Fruit fly (Drosophila melanogaster) whole organism, embryonic: ENCODE results near the gene CG9302.
A peak's percentile ranks its signal among the peaks of the same experiment; 100 is the strongest.

Source experiments
- ATbp ChIP-seq: fragments of 200-800 bp; sonication (Bioruptor generic); optimal IDR thresholded peaks from 2 replicates; lab custom pipeline; 2017; ENCODE audit warnings: missing biosample characterization, mild to moderate bottlenecking, missing genetic modification characterization, missing genetic modification reagents
- Asciz ChIP-seq: fragments of 200-800 bp; sonication (Bioruptor generic); optimal IDR thresholded peaks from 2 replicates; lab custom pipeline; 2017; ENCODE audit warnings: missing biosample characterization, mild to moderate bottlenecking, missing genetic modification characterization, missing genetic modification reagents
- Atf6 ChIP-seq: fragments of 200-800 bp; sonication (Bioruptor generic); IDR thresholded peaks from 2 replicates; pipeline ENCODE4 v1.3.6; 2022; ENCODE audit warnings: missing biosample characterization, missing genetic modification characterization
- CG10267 ChIP-seq: fragments of 200-800 bp; sonication (Bioruptor generic); optimal IDR thresholded peaks from 2 replicates; lab custom pipeline; 2018; ENCODE audit warnings: missing biosample characterization, mild to moderate bottlenecking, missing genetic modification characterization, moderate library complexity
- CG11695 ChIP-seq: fragments of 200-800 bp; sonication (Bioruptor generic); IDR thresholded peaks from 3 replicates; pipeline ENCODE4 v1.3.6; 2022; ENCODE audit warnings: missing biosample characterization, missing genetic modification characterization
- CG12219 ChIP-seq: fragments of 200-800 bp; sonication (Bioruptor generic); optimal IDR thresholded peaks from 3 replicates; lab custom pipeline; 2018; ENCODE audit warnings: missing biosample characterization, mild to moderate bottlenecking, missing genetic modification characterization
- CG12659 ChIP-seq: fragments of 200-800 bp; sonication (Bioruptor generic); optimal IDR thresholded peaks from 3 replicates; lab custom pipeline; 2017; ENCODE audit warnings: mild to moderate bottlenecking, missing biosample characterization, missing genetic modification reagents, missing genetic modification characterization
- CG12744 ChIP-seq: fragments of 200-800 bp; sonication (Bioruptor generic); optimal IDR thresholded peaks from 2 replicates; lab custom pipeline; 2016; ENCODE audit warnings: missing biosample characterization, missing genetic modification characterization
- CG13296 ChIP-seq: fragments of 200-800 bp; sonication (Bioruptor generic); optimal IDR thresholded peaks from 3 replicates; lab custom pipeline; 2018; ENCODE audit warnings: missing biosample characterization, mild to moderate bottlenecking, missing genetic modification characterization
- CG1603 ChIP-seq: fragments of 200-800 bp; sonication (Bioruptor generic); optimal IDR thresholded peaks from 2 replicates; lab custom pipeline; 2019; ENCODE audit warnings: missing biosample characterization, mild to moderate bottlenecking, missing genetic modification characterization, moderate library complexity
- CG17328 ChIP-seq: fragments of 200-800 bp; sonication (Bioruptor generic); IDR thresholded peaks from 2 replicates; pipeline ENCODE4 v1.3.6; 2022; ENCODE audit warnings: missing biosample characterization, missing genetic modification characterization
- CG17568 ChIP-seq: fragments of 200-800 bp; sonication (Bioruptor generic); optimal IDR thresholded peaks from 2 replicates; lab custom pipeline; 2018; ENCODE audit warnings: missing biosample characterization, mild to moderate bottlenecking, missing genetic modification characterization, moderate library complexity
- CG17829 ChIP-seq: fragments of 200-800 bp; optimal IDR thresholded peaks from 2 replicates; lab custom pipeline; 2019; ENCODE audit warnings: missing biosample characterization, mild to moderate bottlenecking, missing genetic modification characterization, moderate library complexity
- CG18599 ChIP-seq: fragments of 200-800 bp; sonication (Bioruptor generic); optimal IDR thresholded peaks from 3 replicates; lab custom pipeline; 2017; ENCODE audit warnings: missing biosample characterization, missing genetic modification characterization, mild to moderate bottlenecking, moderate library complexity, missing genetic modification reagents
- CG2116 ChIP-seq: fragments of 200-800 bp; sonication (Bioruptor generic); optimal IDR thresholded peaks from 3 replicates; lab custom pipeline; 2018; ENCODE audit warnings: missing biosample characterization, mild to moderate bottlenecking, missing genetic modification characterization
- CG31224 ChIP-seq: fragments of 200-800 bp; sonication (Bioruptor generic); IDR thresholded peaks from 2 replicates; pipeline ENCODE4 v1.3.6; 2022; ENCODE audit warnings: missing biosample characterization, missing genetic modification characterization
- CG31365 ChIP-seq: fragments of 200-800 bp; sonication (Bioruptor generic); optimal IDR thresholded peaks from 2 replicates; lab custom pipeline; 2018; ENCODE audit warnings: missing biosample characterization, mild to moderate bottlenecking, missing genetic modification characterization
- CG31441 ChIP-seq: fragments of 200-800 bp; sonication (Bioruptor generic); IDR thresholded peaks from 2 replicates; pipeline ENCODE4 v1.3.6; 2022; ENCODE audit warnings: missing biosample characterization, missing genetic modification characterization
- CG33213 ChIP-seq: fragments of 200-800 bp; sonication (Bioruptor generic); optimal IDR thresholded peaks from 3 replicates; lab custom pipeline; 2016; ENCODE audit warnings: missing biosample characterization, missing genetic modification characterization
- CG34224 ChIP-seq: fragments of 200-800 bp; sonication (Bioruptor generic); IDR thresholded peaks from 3 replicates; pipeline ENCODE4 v1.3.6; 2022; ENCODE audit warnings: missing biosample characterization, missing genetic modification characterization; ENCODE audit not compliant: partially characterized antibody
- CG7271 ChIP-seq: fragments of 200-800 bp; sonication (Bioruptor generic); optimal IDR thresholded peaks from 2 replicates; lab custom pipeline; 2018; ENCODE audit warnings: missing biosample characterization, mild to moderate bottlenecking, missing genetic modification characterization, moderate library complexity
- CG7556 ChIP-seq: fragments of 200-800 bp; sonication (Bioruptor generic); optimal IDR thresholded peaks from 2 replicates; lab custom pipeline; 2017; ENCODE audit warnings: missing biosample characterization, mild to moderate bottlenecking, missing genetic modification characterization
- CG7839 ChIP-seq: fragments of 200-800 bp; sonication (Bioruptor generic); optimal IDR thresholded peaks from 3 replicates; lab custom pipeline; 2018; ENCODE audit warnings: missing biosample characterization, mild to moderate bottlenecking, missing genetic modification characterization, moderate library complexity
- CG8359 ChIP-seq: fragments of 200-800 bp; sonication (Bioruptor generic); optimal IDR thresholded peaks from 2 replicates; lab custom pipeline; 2017; ENCODE audit warnings: missing biosample characterization, mild to moderate bottlenecking, missing genetic modification characterization, borderline replicate concordance
- CG8944 ChIP-seq: fragments of 200-800 bp; sonication (Bioruptor generic); optimal IDR thresholded peaks from 3 replicates; lab custom pipeline; 2016; ENCODE audit warnings: missing biosample characterization, missing genetic modification characterization
- CG9215 ChIP-seq: fragments of 200-800 bp; sonication (Bioruptor generic); IDR thresholded peaks from 2 replicates; pipeline ENCODE4 v1.3.6; 2022; ENCODE audit warnings: missing biosample characterization, missing genetic modification characterization
- CG9727 ChIP-seq: fragments of 200-800 bp; sonication (Bioruptor generic); optimal IDR thresholded peaks from 3 replicates; lab custom pipeline; 2017; ENCODE audit warnings: missing biosample characterization, mild to moderate bottlenecking, missing genetic modification characterization
- CTCF ChIP-seq: fragments of 200-800 bp; sonication (Bioruptor generic); optimal IDR thresholded peaks from 2 replicates; lab custom pipeline; 2017; ENCODE audit warnings: missing biosample characterization, mild to moderate bottlenecking, missing genetic modification characterization, moderate library complexity
- CrebB ChIP-seq: fragments of 200-800 bp; sonication (Bioruptor generic); optimal IDR thresholded peaks from 3 replicates; lab custom pipeline; 2018; ENCODE audit warnings: missing biosample characterization, mild to moderate bottlenecking, missing genetic modification characterization
- Hey ChIP-seq: fragments of 200-800 bp; sonication (Bioruptor generic); optimal IDR thresholded peaks from 3 replicates; lab custom pipeline; 2018; ENCODE audit warnings: missing biosample characterization, mild to moderate bottlenecking, missing genetic modification characterization
- MESR4 ChIP-seq: fragments of 200-800 bp; sonication (Bioruptor generic); optimal IDR thresholded peaks from 2 replicates; lab custom pipeline; 2018; ENCODE audit warnings: missing biosample characterization, mild to moderate bottlenecking, missing genetic modification characterization, moderate library complexity
- Myb ChIP-seq: fragments of 200-800 bp; sonication (Bioruptor generic); optimal IDR thresholded peaks from 2 replicates; lab custom pipeline; 2016; ENCODE audit warnings: missing biosample characterization, missing genetic modification characterization
- NFAT ChIP-seq: fragments of 200-800 bp; sonication (Bioruptor generic); IDR thresholded peaks from 2 replicates; pipeline ENCODE4 v1.3.6; 2022; ENCODE audit warnings: missing biosample characterization, missing genetic modification characterization
- NfI ChIP-seq: fragments of 200-800 bp; sonication (Bioruptor generic); optimal IDR thresholded peaks from 3 replicates; lab custom pipeline; 2018; ENCODE audit warnings: missing biosample characterization, mild to moderate bottlenecking, missing genetic modification characterization, moderate library complexity
- Pdp1 ChIP-seq, 2 experiments: fragments of 200-800 bp; sonication (Bioruptor generic); optimal IDR thresholded peaks; 3 replicates each; lab custom pipeline; 2016; ENCODE audit warnings: missing biosample characterization in 2 of 2, missing genetic modification characterization in 2 of 2, mild to moderate bottlenecking in 1 of 2, moderate library complexity in 1 of 2
- Sox102F ChIP-seq: fragments of 200-800 bp; sonication (Bioruptor generic); optimal IDR thresholded peaks from 2 replicates; lab custom pipeline; 2018; ENCODE audit warnings: missing biosample characterization, mild to moderate bottlenecking, missing genetic modification characterization, moderate library complexity
- ac ChIP-seq: fragments of 200-800 bp; sonication (Bioruptor generic); optimal IDR thresholded peaks from 3 replicates; lab custom pipeline; 2017; ENCODE audit warnings: missing biosample characterization, mild to moderate bottlenecking, missing genetic modification characterization
- ash1 ChIP-seq: fragments of 200-800 bp; sonication (Bioruptor generic); optimal IDR thresholded peaks from 2 replicates; lab custom pipeline; 2018; ENCODE audit warnings: missing biosample characterization, mild to moderate bottlenecking, missing genetic modification characterization
- cad ChIP-seq: fragments of >200 bp; optimal IDR thresholded peaks from 2 replicates; lab custom pipeline; 2017; ENCODE audit warnings: missing biosample characterization, missing genetic modification characterization
- danr ChIP-seq: fragments of 200-800 bp; sonication (Bioruptor generic); IDR thresholded peaks from 2 replicates; pipeline ENCODE4 v1.3.6; 2022; ENCODE audit warnings: missing biosample characterization, missing genetic modification characterization
- fd3F ChIP-seq: fragments of 200-800 bp; sonication (Bioruptor generic); optimal IDR thresholded peaks from 2 replicates; lab custom pipeline; 2018; ENCODE audit warnings: missing biosample characterization, mild to moderate bottlenecking, missing genetic modification characterization, moderate library complexity
- hb ChIP-seq: fragments of 200-800 bp; sonication (Bioruptor generic); IDR thresholded peaks from 3 replicates; pipeline ENCODE4 v1.3.6; 2022; ENCODE audit warnings: missing biosample characterization, missing genetic modification characterization; ENCODE audit not compliant: partially characterized antibody
- ken ChIP-seq: fragments of 200-800 bp; sonication (Bioruptor generic); IDR thresholded peaks from 3 replicates; pipeline ENCODE4 v1.3.6; 2022; ENCODE audit warnings: missing biosample characterization, missing genetic modification characterization
- otp ChIP-seq: fragments of 200-800 bp; sonication (Bioruptor generic); IDR thresholded peaks from 3 replicates; pipeline ENCODE4, ENCODE4 v1.3.6; 2022; ENCODE audit warnings: missing biosample characterization, missing genetic modification characterization
- pb ChIP-seq: fragments of 200-800 bp; sonication (Bioruptor generic); optimal IDR thresholded peaks from 3 replicates; lab custom pipeline; 2016; ENCODE audit warnings: missing biosample characterization, missing genetic modification characterization
- scrt ChIP-seq: fragments of 200-800 bp; sonication (Bioruptor generic); optimal IDR thresholded peaks from 2 replicates; lab custom pipeline; 2018; ENCODE audit warnings: missing biosample characterization, mild to moderate bottlenecking, missing genetic modification characterization, moderate library complexity
- sug ChIP-seq: fragments of 200-800 bp; optimal IDR thresholded peaks from 2 replicates; lab custom pipeline; 2019; ENCODE audit warnings: missing biosample characterization, mild to moderate bottlenecking, missing genetic modification characterization, moderate library complexity
- tio ChIP-seq: fragments of 200-800 bp; sonication (Bioruptor generic); optimal IDR thresholded peaks from 2 replicates; lab custom pipeline; 2017; ENCODE audit warnings: missing biosample characterization, missing genetic modification characterization, inconsistent platforms

CG9302 gene

dm6 chr2L:13414525-13415481, 36.5 kb upstream of the CG9302 start, which contains the start of the genes CG16956, CG42784 and CG43850 (continued):
- TF ChIP-seq CG9215 (GFP tag; lab: Robert Waterston, UW) (no peak; the same call in 1 of the 2 replicates), CG12744 (GFP tag; lab: Kevin White, UChicago) (no peak), CG2116 (GFP tag; lab: Kevin White, UChicago) (peak; percentile 40), Pdp1 (GFP tag; optimal IDR thresholded peaks at IDR 0.05; lab: Kevin White, UChicago) (no peak), CG7271 (tag; lab: Kevin White, UChicago) (peak; percentile 2), CG11695 (GFP tag; lab: Robert Waterston, UW) (peak; percentile 20; the same call in 1 of the 3 replicates), NFAT (GFP tag; lab: Robert Waterston, UW) (peak; percentile 33; the same call in 1 of the 2 replicates), CG8944 (no peak), ash1 (GFP tag; lab: Kevin White, UChicago) (peak; percentile 24), CG12659 (GFP tag; lab: Kevin White, UChicago) (peak; percentile 63), Myb (no peak), CG1603 (tag; lab: Kevin White, UChicago) (peak; percentile 50), hb (GFP tag; lab: Robert Waterston, UW) (no peak), fd3F (GFP tag; lab: Kevin White, UChicago) (peak; percentile 59), danr (GFP tag; lab: Robert Waterston, UW) (no peak), CG31441 (peak; percentile 54; the same call in 1 of the 2 replicates), scrt (GFP tag; lab: Kevin White, UChicago) (peak; percentile 78), CG17568 (GFP tag; lab: Kevin White, UChicago) (peak; percentile 87), pb (GFP tag; lab: Kevin White, UChicago) (no peak), CTCF (GFP tag; lab: Kevin White, UChicago) (peak; percentile 7), CG12219 (GFP tag; lab: Kevin White, UChicago) (peak; percentile 75), CG17829 (tag; lab: Kevin White, UChicago) (no peak), CG34224 (GFP tag; lab: Robert Waterston, UW) (0 out of 3 replicates have a peak, but pooled peaks have one; percentile 29), CG17328 (peak; percentile 53), CG7839 (tag; lab: Kevin White, UChicago) (peak; percentile 56), ken (no peak), cad (GFP tag; lab: Kevin White, UChicago) (no peak), Hey (tag; lab: Kevin White, UChicago) (peak; percentile 54), Sox102F (GFP tag; lab: Kevin White, UChicago) (peak; percentile 18), CG31365 (peak; percentile 78), CG9727 (GFP tag; lab: Kevin White, UChicago) (peak; percentile 56), CG10267 (tag; lab: Kevin White, UChicago) (peak; percentile 13), CG31224 (GFP tag; lab: Robert Waterston, UW) (peak; percentile 25; the same call in 1 of the 2 replicates), CG33213 (GFP tag; lab: Kevin White, UChicago) (peak; percentile 30), otp (GFP tag; lab: Robert Waterston, UW) (no peak), tio (GFP tag; lab: Kevin White, UChicago) (no peak), MESR4 (peak; percentile 11), CG13296 (GFP tag; lab: Kevin White, UChicago) (peak; percentile 90), ATbp (GFP tag; lab: Kevin White, UChicago) (peak; percentile 66), Asciz (GFP tag; lab: Kevin White, UChicago) (peak; percentile 68), Atf6 (GFP tag; lab: Robert Waterston, UW) (peak; percentile 64), CG8359 (GFP tag; lab: Kevin White, UChicago) (no peak), NfI (peak; percentile 80), CrebB (tag; lab: Kevin White, UChicago) (peak; percentile 85), ac (GFP tag; lab: Kevin White, UChicago) (no peak), sug (peak; percentile 54), CG7556 (GFP tag; lab: Kevin White, UChicago) (peak; percentile 48), CG18599 (GFP tag; lab: Kevin White, UChicago) (peak; percentile 88)
